Worm (Caenorhabditis elegans): ENCODE data around the gene pqbp-1.1.

DNA sequence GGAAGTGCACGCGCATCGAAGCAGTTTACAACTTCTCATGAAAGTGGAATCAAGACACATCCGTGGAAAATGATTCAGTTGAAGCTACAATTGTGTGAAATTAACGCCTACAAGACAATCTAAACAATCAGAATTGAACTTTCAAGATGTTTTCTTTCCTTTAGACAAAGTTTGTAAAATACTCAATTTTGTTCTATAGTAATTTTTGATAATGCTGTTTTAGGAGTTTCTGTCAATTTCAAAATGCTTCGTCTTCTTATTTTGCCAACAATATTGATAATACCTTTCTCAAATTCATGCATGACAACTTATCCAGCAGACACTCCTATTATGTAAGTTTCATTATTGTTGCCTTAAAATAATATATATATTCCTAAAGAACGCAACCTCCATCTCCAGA, 7.6 kb upstream of the pqbp-1.1 start, which contains the start of gene T21D12.11:
- TF ChIP-seq tra-4 (tag; optimal IDR thresholded peaks at IDR 0.05) (no peak), ceh-36 (tag; optimal IDR thresholded peaks at IDR 0.05) (no peak), tbx-37 (GFP tag; conservative IDR thresholded peaks at IDR 0.05) (no peak), sea-1 (GFP tag; conservative IDR thresholded peaks at IDR 0.05) (no peak), hnd-1 (tag; optimal IDR thresholded peaks at IDR 0.05) (no peak), flt-1 (GFP tag; IDR thresholded peaks at IDR 0.05) (no peak), tbx-11 (GFP tag; IDR thresholded peaks at IDR 0.05) (no peak), ama-1 (optimal IDR thresholded peaks at IDR 0.05) (no peak), hmbx-1 (tag; optimal IDR thresholded peaks at IDR 0.05) (no peak), ceh-13 (GFP tag; optimal IDR thresholded peaks at IDR 0.05) (no peak), F13C5.2 (tag; optimal IDR thresholded peaks at IDR 0.05) (no peak), ets-7 (tag; optimal IDR thresholded peaks at IDR 0.05) (no peak)

All from whole organism, early embryonic.